Worm (Caenorhabditis elegans): ENCODE measurements around the gene T04B8.1.

DNA sequence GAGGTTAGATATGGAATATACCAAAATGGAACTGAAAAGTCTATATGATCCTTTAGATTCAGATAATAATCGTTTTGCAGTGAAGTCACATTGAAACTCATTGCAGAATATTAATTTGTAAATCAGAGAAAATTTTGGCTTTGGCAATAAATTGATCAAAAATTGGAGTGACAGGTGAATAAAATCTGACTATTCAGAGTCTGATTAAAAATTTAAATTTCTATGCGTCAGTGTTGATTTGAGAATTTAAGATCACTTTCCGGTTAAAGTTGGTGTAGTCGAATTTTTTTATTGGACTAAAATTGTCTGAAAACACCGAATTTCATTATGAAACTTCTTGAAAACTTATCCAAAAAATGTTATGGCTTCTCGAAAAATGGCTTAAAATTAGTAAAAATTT lies 27.6 kb downstream of the T04B8.1 start, which contains the start of gene sri-45:
- TF ChIP-seq ztf-23 (GFP tag; IDR thresholded peaks at IDR 0.05), result no peak
- TF ChIP-seq ref-1 (GFP tag; conservative IDR thresholded peaks at IDR 0.05), result no peak
- no peak for TF ChIP-seq flt-1 (GFP tag; IDR thresholded peaks at IDR 0.05)
- no peak for TF ChIP-seq klf-2 (GFP tag; conservative IDR thresholded peaks at IDR 0.05)
- TF ChIP-seq med-1 (GFP tag; optimal IDR thresholded peaks at IDR 0.05; ENCODE audit: insufficient read depth), result no peak
- no peak for TF ChIP-seq cog-1 (tag; optimal IDR thresholded peaks at IDR 0.05)
- no peak for TF ChIP-seq T22C8.4 (GFP tag; IDR thresholded peaks at IDR 0.05)
- no peak for TF ChIP-seq tab-1 (GFP tag; IDR thresholded peaks at IDR 0.05)
- TF ChIP-seq ztf-29 (GFP tag; IDR thresholded peaks at IDR 0.05), result no peak

All from whole organism, midembryonic.